Fruit fly (Drosophila melanogaster) whole organism, wandering third instar larva: ENCODE results near the gene CG16798.

Experiments used
- Abd-B ChIP-seq: fragments of >200 bp; optimal IDR thresholded peaks from 2 replicates; lab custom pipeline; 2017; ENCODE audit warnings: missing biosample characterization, missing genetic modification characterization
- CG32264 ChIP-seq: fragments of 200-800 bp; sonication (Bioruptor generic); optimal IDR thresholded peaks from 2 replicates; lab custom pipeline; 2016; ENCODE audit warnings: missing biosample characterization, missing genetic modification characterization
- CrebA ChIP-seq: fragments of 200-800 bp; sonication (Bioruptor generic); optimal IDR thresholded peaks from 2 replicates; lab custom pipeline; 2016; ENCODE audit warnings: missing biosample characterization, mild to moderate bottlenecking, missing genetic modification characterization, borderline replicate concordance
- Dfd ChIP-seq: fragments of >200 bp; optimal IDR thresholded peaks from 2 replicates; lab custom pipeline; 2017; ENCODE audit warnings: missing biosample characterization, missing genetic modification characterization
- Dif ChIP-seq: fragments of 200-275, 200-300 bp; sonication (Bioruptor generic); optimal IDR thresholded peaks from 2 replicates; lab custom pipeline; 2018; ENCODE audit warnings: missing biosample characterization, missing genetic modification characterization; ENCODE audit not compliant: partially characterized antibody
- GATAd ChIP-seq: sonication (Bioruptor generic); optimal IDR thresholded peaks from 2 replicates; lab custom pipeline; 2016; ENCODE audit warnings: missing biosample characterization, missing genetic modification characterization
- HLH106 ChIP-seq: fragments of 200-800 bp; optimal IDR thresholded peaks from 3 replicates; lab custom pipeline; 2019; ENCODE audit warnings: missing biosample characterization, mild to moderate bottlenecking, missing genetic modification characterization, moderate library complexity
- Hnf4 ChIP-seq: fragments of 200-800 bp; sonication (Bioruptor generic); optimal IDR thresholded peaks from 2 replicates; lab custom pipeline; 2016; ENCODE audit warnings: missing biosample characterization, mild to moderate bottlenecking, missing genetic modification characterization
- Hr78 ChIP-seq: fragments of >200 bp; optimal IDR thresholded peaks from 2 replicates; lab custom pipeline; 2017; ENCODE audit warnings: missing biosample characterization, missing genetic modification characterization
- Hr83 ChIP-seq: fragments of 200-300 bp; sonication (Bioruptor generic); optimal IDR thresholded peaks from 2 replicates; lab custom pipeline; 2016; ENCODE audit warnings: missing biosample characterization, mild to moderate bottlenecking, missing genetic modification characterization, moderate library complexity; ENCODE audit not compliant: poor library complexity, severe bottlenecking
- Jra ChIP-seq: sonication (Bioruptor generic); optimal IDR thresholded peaks from 2 replicates; lab custom pipeline; 2016; ENCODE audit warnings: missing biosample characterization, missing genetic modification characterization
- Mio ChIP-seq: sonication (Bioruptor generic); optimal IDR thresholded peaks from 2 replicates; lab custom pipeline; 2016; ENCODE audit warnings: missing biosample characterization, missing genetic modification characterization
- Myc ChIP-seq: fragments of >200 bp; optimal IDR thresholded peaks from 2 replicates; lab custom pipeline; 2017
- OdsH ChIP-seq: fragments of 200-800 bp; sonication (Bioruptor generic); optimal IDR thresholded peaks from 2 replicates; lab custom pipeline; 2016; ENCODE audit warnings: missing biosample characterization, mild to moderate bottlenecking, missing genetic modification characterization
- Rel ChIP-seq, 2 experiments: fragments of 200-800 bp; sonication (Bioruptor generic) in 1 of 2; optimal IDR thresholded peaks; 2 replicates in 1 of 2; 3 replicates in 1 of 2; lab custom pipeline; 2016 to 2019; ENCODE audit warnings: mild to moderate bottlenecking in 2 of 2, missing biosample characterization in 2 of 2, missing genetic modification characterization in 2 of 2, moderate library complexity in 1 of 2
- Sp1 ChIP-seq: fragments of 200-800 bp; sonication (Bioruptor generic); optimal IDR thresholded peaks from 3 replicates; lab custom pipeline; 2019; ENCODE audit warnings: missing biosample characterization, mild to moderate bottlenecking, missing genetic modification characterization, moderate library complexity
- Vsx2 ChIP-seq: fragments of 200-300, 225-300 bp; sonication (Bioruptor generic); optimal IDR thresholded peaks from 2 replicates; lab custom pipeline; 2018; ENCODE audit warnings: missing biosample characterization, missing genetic modification characterization; ENCODE audit not compliant: partially characterized antibody
- br ChIP-seq: fragments of 200-800 bp; sonication (Bioruptor generic); optimal IDR thresholded peaks from 2 replicates; lab custom pipeline; 2016; ENCODE audit warnings: missing biosample characterization, missing genetic modification characterization
- brk ChIP-seq: fragments of 200-800 bp; sonication (Bioruptor generic); optimal IDR thresholded peaks from 2 replicates; lab custom pipeline; 2016; ENCODE audit warnings: missing biosample characterization, mild to moderate bottlenecking, missing genetic modification characterization
- dl ChIP-seq, 2 experiments: fragments of 175-275, 200-275 bp in 1 of 2; fragments of 200-275 bp in 1 of 2; sonication (Bioruptor generic); optimal IDR thresholded peaks; lab custom pipeline; 2018; ENCODE audit warnings: mild to moderate bottlenecking in 2 of 2, missing biosample characterization in 2 of 2, missing genetic modification characterization in 2 of 2, moderate library complexity in 2 of 2; ENCODE audit not compliant: partially characterized antibody in 2 of 2, insufficient read depth in 1 of 2
- dmrt93B ChIP-seq: fragments of 200-800 bp; sonication (Bioruptor generic); optimal IDR thresholded peaks from 2 replicates; lab custom pipeline; 2018; ENCODE audit warnings: missing biosample characterization, mild to moderate bottlenecking, missing genetic modification characterization
- dsf ChIP-seq: sonication (Bioruptor generic); optimal IDR thresholded peaks from 2 replicates; lab custom pipeline; 2016; ENCODE audit warnings: missing biosample characterization, missing genetic modification characterization, borderline replicate concordance
- ey ChIP-seq: fragments of 200-800 bp; sonication (Bioruptor generic); optimal IDR thresholded peaks from 2 replicates; lab custom pipeline; 2016; ENCODE audit warnings: missing biosample characterization, missing genetic modification characterization
- foxo ChIP-seq, 2 experiments: fragments of 200-800 bp; sonication (Bioruptor generic); optimal IDR thresholded peaks; 2 replicates in 1 of 2; 3 replicates in 1 of 2; lab custom pipeline; 2016 to 2017; ENCODE audit warnings: missing biosample characterization in 2 of 2, missing genetic modification characterization in 2 of 2
- fru ChIP-seq: fragments of 200-800 bp; sonication (Bioruptor generic); optimal IDR thresholded peaks from 3 replicates; lab custom pipeline; 2016; ENCODE audit warnings: missing biosample characterization, mild to moderate bottlenecking, missing genetic modification characterization
- h ChIP-seq: fragments of 200-800 bp; sonication (Bioruptor generic); optimal IDR thresholded peaks from 3 replicates; lab custom pipeline; 2016; ENCODE audit warnings: missing biosample characterization, mild to moderate bottlenecking, missing genetic modification characterization
- lola ChIP-seq: fragments of >200 bp; optimal IDR thresholded peaks from 2 replicates; lab custom pipeline; 2017; ENCODE audit warnings: missing biosample characterization, missing genetic modification characterization
- psq ChIP-seq: fragments of 200-800 bp; sonication (Bioruptor generic); optimal IDR thresholded peaks from 3 replicates; lab custom pipeline; 2017; ENCODE audit warnings: missing biosample characterization, mild to moderate bottlenecking, missing genetic modification characterization, moderate library complexity
- rgr ChIP-seq: fragments of 200-800 bp; sonication (Bioruptor generic); optimal IDR thresholded peaks from 3 replicates; lab custom pipeline; 2016; ENCODE audit warnings: missing biosample characterization, mild to moderate bottlenecking, missing genetic modification characterization
- sage ChIP-seq: fragments of 200-800 bp; sonication (Bioruptor generic); optimal IDR thresholded peaks from 2 replicates; lab custom pipeline; 2016; ENCODE audit warnings: missing biosample characterization, mild to moderate bottlenecking, missing genetic modification characterization
- sv ChIP-seq: fragments of 200-800 bp; sonication (Bioruptor generic); optimal IDR thresholded peaks from 3 replicates; lab custom pipeline; 2016; ENCODE audit warnings: missing biosample characterization, missing genetic modification characterization
- tai ChIP-seq: sonication (Bioruptor generic); optimal IDR thresholded peaks from 2 replicates; lab custom pipeline; 2016; ENCODE audit warnings: missing biosample characterization, missing genetic modification characterization
- usp ChIP-seq: fragments of >200 bp; optimal IDR thresholded peaks from 2 replicates; lab custom pipeline; 2017; ENCODE audit warnings: missing biosample characterization, missing genetic modification characterization
- woc ChIP-seq: sonication (Bioruptor generic); optimal IDR thresholded peaks from 2 replicates; lab custom pipeline; 2016; ENCODE audit warnings: missing biosample characterization, mild to moderate bottlenecking, missing genetic modification characterization

Gene CG16798

DNA sequence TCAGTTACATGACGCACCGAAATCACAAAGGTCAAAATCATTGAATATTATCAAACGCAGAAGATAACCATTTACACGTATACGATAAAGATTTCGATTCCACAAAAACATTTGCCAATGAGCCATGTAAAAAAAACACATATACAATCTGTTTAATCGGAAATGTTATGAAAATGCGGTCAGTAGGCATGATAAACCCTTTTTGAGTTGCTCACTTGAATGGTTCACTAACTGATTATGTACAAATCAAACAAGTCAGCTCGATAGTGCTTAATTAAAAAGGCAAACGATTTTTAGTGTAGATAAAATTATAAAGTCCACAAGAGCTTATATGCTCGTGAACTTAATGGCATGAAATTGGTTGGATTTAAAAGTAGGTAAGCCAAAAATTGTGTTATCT lies 14.9 kb upstream of the CG16798 start:
- TF ChIP-seq woc (GFP tag; lab: Kevin White, UChicago) (no peak), tai (GFP tag; lab: Kevin White, UChicago) (no peak), brk (GFP tag; lab: Kevin White, UChicago) (no peak), CG32264 (GFP tag; lab: Kevin White, UChicago) (no peak), dmrt93B (GFP tag; lab: Kevin White, UChicago) (no peak), fru (no peak), Hr78 (GFP tag; lab: Kevin White, UChicago) (no peak), Vsx2 (no peak), CrebA (GFP tag; lab: Kevin White, UChicago) (no peak), rgr (GFP tag; lab: Kevin White, UChicago) (no peak), dl (GFP tag; optimal IDR thresholded peaks at IDR 0.05; lab: Kevin White, UChicago; ENCODE audit: insufficient read depth in 1 of 2, partially characterized antibody in 2 of 2) (no peak), psq (GFP tag; lab: Kevin White, UChicago) (no peak), ey (GFP tag; lab: Kevin White, UChicago) (no peak), Rel (GFP tag; optimal IDR thresholded peaks at IDR 0.05; lab: Kevin White, UChicago) (no peak), Rel (tag; optimal IDR thresholded peaks at IDR 0.05; lab: Kevin White, UChicago) (no peak), dsf (no peak)

DNA sequence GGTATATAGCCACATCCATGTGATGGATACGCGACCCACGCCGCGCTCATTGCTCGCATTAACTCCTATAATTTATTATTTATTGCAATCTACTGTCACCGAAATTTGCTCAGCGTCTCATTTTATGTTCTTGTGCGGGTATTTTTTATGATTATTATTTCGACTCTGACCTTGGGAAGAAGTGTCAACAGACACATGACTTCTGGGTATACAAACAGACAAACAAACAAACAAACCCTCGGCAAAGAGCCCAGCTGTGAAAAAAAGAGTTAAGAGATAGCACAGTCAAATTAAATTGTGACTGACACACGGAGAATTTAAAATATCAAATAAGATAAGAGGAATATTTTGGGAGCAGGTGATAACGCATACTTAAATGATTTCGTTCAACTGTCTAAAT lies 7.8 kb upstream of the CG16798 start:
- no peak for TF ChIP-seq Dif (GFP tag; lab: Kevin White, UChicago)
- TF ChIP-seq Sp1 (GFP tag; lab: Kevin White, UChicago), result no peak
- TF ChIP-seq Hr83, result peak; percentile 21
- no peak for TF ChIP-seq br (GFP tag; lab: Kevin White, UChicago)
- TF ChIP-seq Hr78 (GFP tag; lab: Kevin White, UChicago), result no peak
- no peak for TF ChIP-seq Abd-B (GFP tag; lab: Kevin White, UChicago)
- TF ChIP-seq dmrt93B (GFP tag; lab: Kevin White, UChicago), result no peak
- TF ChIP-seq sv, result no peak
- TF ChIP-seq sage (GFP tag; lab: Kevin White, UChicago), result no peak
- TF ChIP-seq h (GFP tag; lab: Kevin White, UChicago), result peak; percentile 18
- TF ChIP-seq usp (GFP tag; lab: Kevin White, UChicago), result no peak
- TF ChIP-seq rgr (GFP tag; lab: Kevin White, UChicago), result peak; percentile 46
- TF ChIP-seq CG32264 (GFP tag; lab: Kevin White, UChicago), result no peak
- TF ChIP-seq foxo (GFP tag; optimal IDR thresholded peaks at IDR 0.05; lab: Kevin White, UChicago), result peak in 1 of 2 experiments; percentile 21
- no peak for TF ChIP-seq lola (GFP tag; lab: Kevin White, UChicago)
- TF ChIP-seq Hnf4, result peak; percentile 7
- TF ChIP-seq HLH106, result peak; percentile 1
- TF ChIP-seq OdsH (GFP tag; lab: Kevin White, UChicago), result peak; percentile 13
- TF ChIP-seq dl (GFP tag; optimal IDR thresholded peaks at IDR 0.05; lab: Kevin White, UChicago; ENCODE audit: insufficient read depth in 1 of 2, partially characterized antibody in 2 of 2), result no peak

DNA sequence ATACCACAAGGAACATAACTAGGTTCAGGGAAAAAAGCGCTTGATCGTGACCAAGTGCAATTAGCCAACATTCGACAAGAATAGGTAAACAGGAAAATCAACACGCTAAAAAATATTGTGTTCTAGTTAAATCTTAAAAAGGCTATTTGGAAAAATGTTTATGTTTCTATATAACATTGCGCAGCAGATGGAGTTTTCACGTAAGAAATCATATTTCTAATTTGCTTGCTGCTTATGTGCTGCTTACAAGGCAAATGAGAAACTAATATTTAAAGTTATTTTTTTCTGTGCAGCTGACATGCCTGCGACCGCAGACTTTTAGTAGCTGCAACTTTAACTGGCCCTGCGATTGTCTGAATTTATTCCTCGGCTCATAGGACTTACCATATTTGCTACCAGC lies 827 bp downstream of the CG16798 start:
- TF ChIP-seq Dif (GFP tag; lab: Kevin White, UChicago) (no peak), dsf (no peak), CrebA (GFP tag; lab: Kevin White, UChicago) (no peak), Hr83 (no peak), Mio (GFP tag; lab: Kevin White, UChicago) (no peak), Vsx2 (no peak)

DNA sequence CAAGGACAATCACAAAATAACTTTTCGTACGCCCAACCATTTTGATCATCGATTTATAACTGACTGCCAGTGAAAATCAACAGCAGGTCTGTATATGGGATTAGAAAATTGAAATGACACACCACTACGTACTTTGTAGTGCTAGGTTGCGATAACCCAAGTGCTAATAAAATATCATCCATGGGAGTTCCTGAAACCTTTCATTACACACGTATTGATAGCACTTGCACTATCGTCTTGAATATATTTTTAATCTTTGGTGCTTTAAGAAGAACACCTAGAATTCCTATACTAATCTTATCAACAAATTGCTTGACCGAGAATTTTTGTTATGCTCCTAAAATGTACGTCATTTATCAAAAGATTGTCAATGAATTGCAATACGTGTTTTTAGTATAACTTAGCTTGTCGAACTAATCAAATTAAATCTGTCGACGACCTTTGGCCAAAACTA lies 8.1 kb downstream of the CG16798 start, which contains the start of gene Ugt37A1:
Ugt37A1 (minus strand) TSS at position 51 of the 454 bp plus-strand sequence.
- TF ChIP-seq GATAd (GFP tag; lab: Kevin White, UChicago) (no peak), Dif (GFP tag; lab: Kevin White, UChicago) (no peak), Dfd (no peak), Hnf4 (no peak), dl (GFP tag; optimal IDR thresholded peaks at IDR 0.05; lab: Kevin White, UChicago; ENCODE audit: insufficient read depth in 1 of 2, partially characterized antibody in 2 of 2) (no peak), dsf (no peak), OdsH (GFP tag; lab: Kevin White, UChicago) (no peak), sage (GFP tag; lab: Kevin White, UChicago) (no peak), fru (no peak), Rel (GFP tag; optimal IDR thresholded peaks at IDR 0.05; lab: Kevin White, UChicago) (no peak), Rel (tag; optimal IDR thresholded peaks at IDR 0.05; lab: Kevin White, UChicago) (no peak), Jra (GFP tag; lab: Kevin White, UChicago) (no peak), Myc (lab: Kevin White, UChicago) (no peak), Abd-B (GFP tag; lab: Kevin White, UChicago) (no peak), psq (GFP tag; lab: Kevin White, UChicago) (no peak), tai (GFP tag; lab: Kevin White, UChicago) (no peak)
